Worm (Caenorhabditis elegans) whole organism, late embryonic: ENCODE results near the gene K08D8.12.

Experiments
- F13H6.1 ChIP-seq: sonication (generic microtip); optimal IDR thresholded peaks from 2 replicates; lab custom pipeline; 2016; ENCODE audit warnings: missing genetic modification characterization, missing compliant biosample characterization
- K02D7.2 ChIP-seq: sonication (generic microtip); optimal IDR thresholded peaks from 2 replicates; lab custom pipeline; 2017; ENCODE audit warnings: mild to moderate bottlenecking, missing genetic modification characterization, missing compliant biosample characterization
- Y22D7AL.16 ChIP-seq: sonication (generic microtip); optimal IDR thresholded peaks from 2 replicates; lab custom pipeline; 2016; ENCODE audit warnings: missing genetic modification characterization, missing compliant biosample characterization
- ahr-1 ChIP-seq: sonication (generic microtip); optimal IDR thresholded peaks from 2 replicates; lab custom pipeline; 2016; ENCODE audit warnings: missing genetic modification characterization, missing compliant biosample characterization
- ceh-18 ChIP-seq: sonication (generic microtip); optimal IDR thresholded peaks from 2 replicates; lab custom pipeline; 2016; ENCODE audit warnings: missing genetic modification characterization, missing compliant biosample characterization
- ceh-2 ChIP-seq: sonication (generic microtip); optimal IDR thresholded peaks from 2 replicates; lab custom pipeline; 2016; ENCODE audit warnings: missing genotype, missing genetic modification characterization, missing compliant biosample characterization
- ceh-22 ChIP-seq: sonication (generic microtip); optimal IDR thresholded peaks from 2 replicates; lab custom pipeline; 2017; ENCODE audit warnings: missing biosample characterization, missing genetic modification characterization
- ceh-30 ChIP-seq: fragments of 150-350 bp; optimal IDR thresholded peaks from 2 replicates; lab custom pipeline; 2014; ENCODE audit warnings: missing biosample characterization, missing genetic modification characterization
- ceh-45 ChIP-seq: fragments of 200-800 bp; sonication (Bioruptor generic); IDR thresholded peaks from 2 replicates; pipeline ENCODE4 v1.3.6; 2022; ENCODE audit warnings: missing genetic modification reagents, missing genetic modification characterization, missing compliant biosample characterization
- ceh-6 ChIP-seq: fragments of 200-800 bp; sonication (Bioruptor generic); optimal IDR thresholded peaks from 2 replicates; lab custom pipeline; 2018; ENCODE audit warnings: mild to moderate bottlenecking, missing genetic modification characterization, missing compliant biosample characterization
- dmd-4 ChIP-seq: sonication (generic microtip); optimal IDR thresholded peaks from 2 replicates; lab custom pipeline; 2016; ENCODE audit warnings: borderline replicate concordance, missing genetic modification characterization, missing compliant biosample characterization
- dve-1 ChIP-seq: sonication (generic microtip); optimal IDR thresholded peaks from 2 replicates; lab custom pipeline; 2017; ENCODE audit warnings: antibody characterized with exemption, mild to moderate bottlenecking, missing genetic modification characterization, missing compliant biosample characterization
- elt-2 ChIP-seq: sonication (generic microtip); optimal IDR thresholded peaks from 2 replicates; lab custom pipeline; 2016; ENCODE audit warnings: missing genetic modification reagents, missing genetic modification characterization, missing compliant biosample characterization
- ets-4 ChIP-seq: sonication (generic microtip); optimal IDR thresholded peaks from 2 replicates; lab custom pipeline; 2016; ENCODE audit warnings: missing genetic modification characterization, missing compliant biosample characterization
- eyg-1 ChIP-seq: sonication (generic microtip); optimal IDR thresholded peaks from 2 replicates; lab custom pipeline; 2016; ENCODE audit warnings: missing genotype, missing genetic modification characterization, missing compliant biosample characterization
- fax-1 ChIP-seq: sonication (generic microtip); optimal IDR thresholded peaks from 2 replicates; lab custom pipeline; 2016; ENCODE audit warnings: missing genotype, missing genetic modification characterization, missing compliant biosample characterization
- hlh-8 ChIP-seq: sonication (generic microtip); optimal IDR thresholded peaks from 2 replicates; lab custom pipeline; 2016; ENCODE audit warnings: missing genotype, missing genetic modification characterization, missing compliant biosample characterization
- lim-6 ChIP-seq: sonication (generic microtip); optimal IDR thresholded peaks from 2 replicates; lab custom pipeline; 2016; ENCODE audit warnings: missing genetic modification characterization, missing compliant biosample characterization
- madf-2 ChIP-seq: sonication (generic microtip); optimal IDR thresholded peaks from 2 replicates; lab custom pipeline; 2017; ENCODE audit warnings: missing genetic modification characterization, missing compliant biosample characterization
- nfya-1 ChIP-seq: sonication (generic microtip); optimal IDR thresholded peaks from 2 replicates; lab custom pipeline; 2017; ENCODE audit warnings: missing genetic modification characterization, mild to moderate bottlenecking, missing compliant biosample characterization, antibody characterized with exemption, moderate library complexity
- nhr-11 ChIP-seq: fragments of 150-350 bp; optimal IDR thresholded peaks from 2 replicates; lab custom pipeline; 2014; ENCODE audit warnings: missing biosample characterization, missing genetic modification characterization
- nhr-232 ChIP-seq: sonication (generic microtip); optimal IDR thresholded peaks from 2 replicates; lab custom pipeline; 2016; ENCODE audit warnings: missing genetic modification characterization, missing compliant biosample characterization
- odd-2 ChIP-seq: sonication (generic microtip); optimal IDR thresholded peaks from 2 replicates; lab custom pipeline; 2017; ENCODE audit warnings: antibody characterized with exemption, mild to moderate bottlenecking, missing genetic modification characterization, missing compliant biosample characterization
- pat-9 ChIP-seq: fragments of 200-800 bp; sonication (Bioruptor generic); optimal IDR thresholded peaks from 2 replicates; lab custom pipeline; 2018; ENCODE audit warnings: mild to moderate bottlenecking, missing genetic modification characterization, moderate library complexity, missing compliant biosample characterization
- pax-1 ChIP-seq: fragments of 150-350 bp; optimal IDR thresholded peaks from 2 replicates; lab custom pipeline; 2014; ENCODE audit warnings: missing biosample characterization, missing genetic modification characterization
- pha-4 ChIP-seq: fragments of 150-350 bp; optimal IDR thresholded peaks from 2 replicates; lab custom pipeline; 2018; ENCODE audit warnings: missing biosample characterization, missing genetic modification reagents, missing genetic modification characterization
- pqm-1 ChIP-seq: sonication (generic microtip); optimal IDR thresholded peaks from 2 replicates; lab custom pipeline; 2016; ENCODE audit warnings: missing genetic modification characterization, missing compliant biosample characterization
- pros-1 ChIP-seq: fragments of 150-350 bp; optimal IDR thresholded peaks from 2 replicates; lab custom pipeline; 2014; ENCODE audit warnings: missing biosample characterization, missing genetic modification reagents, missing genetic modification characterization
- ref-2 ChIP-seq: sonication (generic microtip); optimal IDR thresholded peaks from 2 replicates; lab custom pipeline; 2016; ENCODE audit warnings: missing genetic modification characterization, missing compliant biosample characterization
- rnt-1 ChIP-seq: sonication (generic microtip); optimal IDR thresholded peaks from 2 replicates; lab custom pipeline; 2016; ENCODE audit warnings: missing genetic modification characterization, missing compliant biosample characterization
- sox-4 ChIP-seq: sonication (generic microtip); optimal IDR thresholded peaks from 2 replicates; lab custom pipeline; 2017; ENCODE audit warnings: mild to moderate bottlenecking, missing genetic modification characterization, inconsistent platforms, missing compliant biosample characterization
- syd-9 ChIP-seq: sonication (generic microtip); optimal IDR thresholded peaks from 2 replicates; lab custom pipeline; 2016; ENCODE audit warnings: mild to moderate bottlenecking, missing genetic modification characterization, moderate library complexity, missing compliant biosample characterization
- tbx-7 ChIP-seq: sonication (generic microtip); optimal IDR thresholded peaks from 2 replicates; lab custom pipeline; 2016; ENCODE audit warnings: missing genotype, missing genetic modification characterization, missing compliant biosample characterization
- ttx-3 ChIP-seq: sonication (generic microtip); optimal IDR thresholded peaks from 2 replicates; lab custom pipeline; 2016; ENCODE audit warnings: missing genetic modification reagents, missing genetic modification characterization, missing compliant biosample characterization
- unc-42 ChIP-seq: sonication (generic microtip); optimal IDR thresholded peaks from 2 replicates; lab custom pipeline; 2016; ENCODE audit warnings: missing genotype, missing genetic modification characterization, missing compliant biosample characterization
- zip-5 ChIP-seq: sonication (generic microtip); optimal IDR thresholded peaks from 2 replicates; lab custom pipeline; 2016; ENCODE audit warnings: missing genetic modification characterization, missing compliant biosample characterization

The K08D8.12 gene

DNA sequence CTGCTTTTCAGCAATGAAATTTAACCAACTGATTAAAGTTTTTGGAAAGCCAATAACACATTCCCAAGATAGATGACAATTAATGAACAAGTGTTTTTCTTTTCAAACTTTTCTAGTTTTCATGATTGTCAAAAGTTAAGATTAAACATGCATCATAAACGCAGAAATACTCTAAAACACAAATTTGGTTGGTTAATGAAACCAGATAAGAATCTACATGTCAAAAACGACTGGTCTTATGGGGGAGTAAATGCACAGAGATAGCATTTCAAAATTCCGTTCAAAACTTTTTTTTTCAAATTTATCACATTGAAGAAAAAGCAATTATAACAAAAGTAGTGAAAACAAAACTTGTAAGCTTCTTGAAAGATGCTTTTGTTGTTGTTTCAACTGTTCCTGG lies 10.4 kb downstream of the K08D8.12 start:
- TF ChIP-seq F13H6.1 (tag; lab: Kevin White, UChicago) (no peak), hlh-8 (tag; lab: Kevin White, UChicago) (no peak), tbx-7 (tag; lab: Kevin White, UChicago) (no peak), unc-42 (tag; lab: Kevin White, UChicago) (no peak), eyg-1 (tag; lab: Kevin White, UChicago) (no peak), ref-2 (tag; lab: Kevin White, UChicago) (no peak), ceh-6 (GFP tag; lab: Kevin White, UChicago) (no peak), ttx-3 (tag; lab: Kevin White, UChicago) (no peak)
- TF ChIP-seq, all 69 proteins: peak for 0

DNA sequence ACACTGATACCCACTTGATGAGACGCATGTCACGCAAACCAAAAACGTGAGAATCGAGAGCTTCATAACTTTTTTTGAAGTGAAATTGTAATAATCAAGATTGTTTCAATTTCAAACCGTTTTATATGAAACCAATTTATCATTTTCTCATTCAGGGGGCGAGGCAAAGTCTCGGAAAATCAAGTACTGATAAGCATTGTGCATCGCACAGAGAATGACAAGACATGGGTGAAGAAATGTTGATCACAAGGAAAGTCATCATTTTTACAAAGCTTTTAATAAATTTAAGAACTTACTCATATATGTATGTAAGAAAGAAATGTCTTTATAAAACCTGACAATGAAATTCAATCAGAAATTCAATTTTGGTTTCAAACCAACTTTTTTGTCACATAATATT lies 13.3 kb downstream of the K08D8.12 start, which contains the start of gene K08D8.3:
TSS of gene K08D8.3 (minus strand) at position 131 of the 400 bp plus-strand sequence.
- TF ChIP-seq pat-9 (tag; lab: Kevin White, UChicago) (no peak), pha-4 (tag; lab: Kevin White, UChicago) (no peak), ref-2 (tag; lab: Kevin White, UChicago) (no peak), Y22D7AL.16 (tag; lab: Kevin White, UChicago) (no peak), ceh-30 (tag; lab: Kevin White, UChicago) (no peak), ceh-18 (tag; lab: Kevin White, UChicago) (no peak), pros-1 (no peak), ceh-2 (tag; lab: Kevin White, UChicago) (no peak), tbx-7 (tag; lab: Kevin White, UChicago) (no peak), ttx-3 (tag; lab: Kevin White, UChicago) (no peak), nhr-11 (tag; lab: Kevin White, UChicago) (no peak)
- TF ChIP-seq, all 69 proteins: peak for 0

DNA sequence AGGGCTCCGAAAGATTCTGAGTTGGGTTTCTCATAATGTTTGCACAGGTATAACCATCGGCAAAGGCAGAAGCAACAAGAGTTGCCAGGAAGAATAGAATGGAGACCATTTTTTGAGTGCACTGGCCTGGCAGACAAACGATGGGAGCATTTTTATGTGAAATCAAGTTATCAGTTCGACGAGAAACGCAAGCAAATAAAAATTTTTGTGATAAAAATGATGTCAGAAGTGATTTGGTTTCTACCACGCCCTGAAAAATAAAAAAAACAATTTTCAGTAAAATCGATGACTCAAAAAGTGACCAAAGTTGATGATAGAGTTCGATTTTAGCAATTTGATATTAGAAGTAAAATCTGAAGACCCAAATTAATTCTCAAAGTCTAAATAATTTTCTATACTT lies 16.6 kb downstream of the K08D8.12 start, which contains the start of gene K08D8.4:
TSS of gene K08D8.4 (minus strand) at position 128 of the 400 bp plus-strand sequence.
- TF ChIP-seq hlh-8 (tag; lab: Kevin White, UChicago) (no peak), lim-6 (tag; lab: Kevin White, UChicago) (no peak), elt-2 (tag; lab: Kevin White, UChicago) (peak; percentile 15)

DNA sequence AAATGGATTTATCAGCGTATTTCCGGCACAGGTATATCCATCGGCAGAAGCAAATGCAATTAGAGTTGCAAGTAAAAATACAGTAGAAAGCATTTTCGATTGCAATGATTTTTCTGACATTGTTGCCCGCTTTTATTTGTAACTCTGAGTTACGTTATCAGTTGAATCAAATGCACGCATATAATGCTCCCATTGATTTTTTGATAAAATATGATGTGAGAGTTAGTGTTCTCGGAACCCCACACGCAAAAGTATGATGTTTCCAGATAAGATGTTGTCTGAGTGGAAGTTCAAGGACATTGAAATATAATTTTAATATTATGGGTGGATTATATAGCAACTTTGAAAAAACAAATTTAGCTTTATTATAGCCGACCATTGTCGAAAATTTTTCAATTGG lies 18.7 kb downstream of the K08D8.12 start, which contains the start of gene K08D8.5:
TSS of gene K08D8.5 (minus strand) at position 140 of the 400 bp plus-strand sequence.
- no peak for TF ChIP-seq nhr-232
- no peak for TF ChIP-seq dve-1 (tag; lab: Kevin White, UChicago)
- no peak for TF ChIP-seq ceh-22 (tag; lab: Kevin White, UChicago)
- no peak for TF ChIP-seq ttx-3 (tag; lab: Kevin White, UChicago)
- no peak for TF ChIP-seq pat-9 (tag; lab: Kevin White, UChicago)
- no peak for TF ChIP-seq K02D7.2 (tag; lab: Kevin White, UChicago)
- no peak for TF ChIP-seq odd-2 (tag; lab: Kevin White, UChicago)
- TF ChIP-seq elt-2 (tag; lab: Kevin White, UChicago) = peak; percentile 39

DNA sequence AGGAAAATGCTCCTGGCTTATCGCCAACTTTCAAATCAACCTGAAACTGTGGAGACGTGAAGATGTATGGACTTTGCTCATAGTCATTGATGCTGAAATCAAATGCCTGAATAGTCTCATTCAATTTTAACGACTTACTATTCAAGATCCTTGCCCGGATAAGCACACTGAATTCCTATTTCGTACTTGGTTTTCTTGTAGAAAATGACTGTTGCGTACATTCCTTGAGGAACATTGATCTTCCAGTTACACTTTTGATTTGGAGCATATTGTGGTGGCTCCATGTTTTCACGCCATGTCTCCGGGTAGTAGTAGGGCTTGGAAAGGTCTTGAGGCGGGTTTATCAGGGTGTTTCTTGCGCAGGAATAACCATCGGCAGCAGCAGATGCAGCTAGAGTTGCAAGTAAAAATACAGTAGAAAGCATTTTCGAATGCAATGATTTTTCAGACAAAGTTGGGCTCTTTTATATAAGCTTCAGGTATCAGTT lies 21.3 kb downstream of the K08D8.12 start, which contains the start of gene irg-6:
TSS of gene irg-6 (minus strand) at position 438 of the 488 bp plus-strand sequence.
- no peak for TF ChIP-seq ets-4 (tag; lab: Kevin White, UChicago)
- TF ChIP-seq unc-42 (tag; lab: Kevin White, UChicago) = no peak
- no peak for TF ChIP-seq eyg-1 (tag; lab: Kevin White, UChicago)
- TF ChIP-seq ceh-2 (tag; lab: Kevin White, UChicago) = no peak
- TF ChIP-seq sox-4 (tag; lab: Kevin White, UChicago) = no peak
- TF ChIP-seq madf-2 (tag; lab: Kevin White, UChicago) = no peak
- no peak for TF ChIP-seq rnt-1 (tag; lab: Kevin White, UChicago)
- TF ChIP-seq ahr-1 (tag; lab: Kevin White, UChicago) = no peak
- no peak for TF ChIP-seq nfya-1 (tag; lab: Kevin White, UChicago)
- TF ChIP-seq ceh-45 = no peak
- TF ChIP-seq pax-1 (tag; lab: Kevin White, UChicago) = no peak
- no peak for TF ChIP-seq hlh-8 (tag; lab: Kevin White, UChicago)
- TF ChIP-seq syd-9 (tag; lab: Kevin White, UChicago) = no peak
- TF ChIP-seq pqm-1 = no peak
- no peak for TF ChIP-seq fax-1
- TF ChIP-seq dmd-4 (tag; lab: Kevin White, UChicago) = no peak
- TF ChIP-seq zip-5 (tag; lab: Kevin White, UChicago) = no peak
